Worm (Caenorhabditis elegans): ENCODE measurements around the gene F58H1.7.

The F58H1.7 gene

ce11 chrV:11947414-11947954, 17.1 kb downstream of the F58H1.7 start:
- TF ChIP-seq sea-1 (GFP tag; conservative IDR thresholded peaks at IDR 0.05) (no peak), hmbx-1 (tag; optimal IDR thresholded peaks at IDR 0.05) (no peak), ceh-36 (tag; optimal IDR thresholded peaks at IDR 0.05) (no peak), scrt-1 (GFP tag; IDR thresholded peaks at IDR 0.05) (no peak)

- TF ChIP-seq ceh-13 (GFP tag; optimal IDR thresholded peaks at IDR 0.05) = no peak
- TF ChIP-seq tbx-37 (GFP tag; conservative IDR thresholded peaks at IDR 0.05) = no peak
- no peak for TF ChIP-seq hnd-1 (tag; optimal IDR thresholded peaks at IDR 0.05)
- TF ChIP-seq tbx-11 (GFP tag; IDR thresholded peaks at IDR 0.05) = no peak
- TF ChIP-seq flt-1 (GFP tag; IDR thresholded peaks at IDR 0.05) = no peak
- TF ChIP-seq hmbx-1 (tag; optimal IDR thresholded peaks at IDR 0.05) = no peak
- no peak for TF ChIP-seq tra-4 (tag; optimal IDR thresholded peaks at IDR 0.05)
- TF ChIP-seq F13C5.2 (tag; optimal IDR thresholded peaks at IDR 0.05) = no peak
- TF ChIP-seq B0310.2 (tag; optimal IDR thresholded peaks at IDR 0.05) = no peak
- TF ChIP-seq pes-1 (GFP tag; IDR thresholded peaks at IDR 0.05) = no peak
- no peak for TF ChIP-seq aly-1 (tag; optimal IDR thresholded peaks at IDR 0.05)
- TF ChIP-seq ceh-36 (tag; optimal IDR thresholded peaks at IDR 0.05) = no peak
- no peak for TF ChIP-seq hmg-4 (GFP tag; optimal IDR thresholded peaks at IDR 0.05)
- TF ChIP-seq scrt-1 (GFP tag; IDR thresholded peaks at IDR 0.05) = no peak
- TF ChIP-seq ets-7 (tag; optimal IDR thresholded peaks at IDR 0.05) = no peak
- TF ChIP-seq sea-1 (GFP tag; conservative IDR thresholded peaks at IDR 0.05) = no peak
- TF ChIP-seq ama-1 (optimal IDR thresholded peaks at IDR 0.05) = no peak
These were observed 17.8 kb downstream of the F58H1.7 start for ce11 chrV:11946818-11947217.

- TF ChIP-seq tbx-11 (GFP tag; IDR thresholded peaks at IDR 0.05) (no peak), hmg-4 (GFP tag; optimal IDR thresholded peaks at IDR 0.05) (no peak), ceh-36 (tag; optimal IDR thresholded peaks at IDR 0.05) (no peak), aly-1 (tag; optimal IDR thresholded peaks at IDR 0.05) (no peak), tra-4 (tag; optimal IDR thresholded peaks at IDR 0.05) (no peak), sea-1 (GFP tag; conservative IDR thresholded peaks at IDR 0.05) (no peak), ama-1 (optimal IDR thresholded peaks at IDR 0.05) (no peak), tbx-37 (GFP tag; conservative IDR thresholded peaks at IDR 0.05) (no peak)
These were observed 19.2 kb downstream of the F58H1.7 start for ce11 chrV:11945429-11945828.

DNA sequence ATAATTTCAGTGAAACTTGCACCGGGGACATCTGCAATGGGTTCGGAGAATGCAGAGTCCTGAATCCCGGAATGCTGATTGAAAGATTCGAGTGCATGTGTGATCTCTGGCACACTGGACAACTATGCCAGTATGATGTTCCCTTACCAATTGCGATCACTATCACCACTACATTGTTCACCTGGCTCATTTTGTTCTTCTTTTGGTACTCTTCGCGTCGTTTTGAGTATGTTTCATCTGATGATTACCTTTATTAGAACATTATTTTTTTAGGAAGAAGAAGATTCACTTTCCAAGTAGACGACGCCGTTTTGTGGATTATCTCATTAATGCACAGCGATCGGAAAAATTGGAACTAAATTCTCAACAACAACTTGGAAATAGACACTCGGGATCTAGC, 20.9 kb downstream of the F58H1.7 start:
- no peak for TF ChIP-seq tra-4 (tag; optimal IDR thresholded peaks at IDR 0.05)
- TF ChIP-seq sea-1 (GFP tag; conservative IDR thresholded peaks at IDR 0.05) = no peak
- no peak for TF ChIP-seq hmbx-1 (tag; optimal IDR thresholded peaks at IDR 0.05)
- TF ChIP-seq ceh-36 (tag; optimal IDR thresholded peaks at IDR 0.05) = no peak

DNA sequence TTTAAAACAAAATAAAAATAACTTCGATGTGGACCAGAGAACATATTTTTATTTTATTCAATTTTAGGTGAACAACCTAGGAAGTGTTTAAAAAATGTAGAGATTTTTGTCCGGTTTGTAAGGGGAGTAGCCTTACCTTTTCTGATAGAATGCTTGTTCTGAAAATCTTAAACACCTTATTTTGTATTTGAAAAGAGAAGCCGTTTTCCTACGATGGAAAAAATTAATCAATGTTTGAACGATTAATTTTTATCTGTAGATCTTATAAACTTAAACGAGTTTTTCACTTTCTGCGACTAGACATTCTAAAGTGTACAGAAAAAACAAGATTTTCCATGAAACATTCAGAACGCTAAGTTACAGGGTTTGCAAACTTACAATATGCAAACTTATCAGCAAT, 22.3 kb downstream of the F58H1.7 start, which contains the start of gene F58H1.6:
F58H1.6 (plus strand) TSS at position 301 of the 400 bp plus-strand sequence.
- TF ChIP-seq pes-1 (GFP tag; IDR thresholded peaks at IDR 0.05) (no peak), flt-1 (GFP tag; IDR thresholded peaks at IDR 0.05) (no peak), ama-1 (optimal IDR thresholded peaks at IDR 0.05) (no peak), hmbx-1 (tag; optimal IDR thresholded peaks at IDR 0.05) (no peak), hnd-1 (tag; optimal IDR thresholded peaks at IDR 0.05) (no peak), sea-1 (GFP tag; conservative IDR thresholded peaks at IDR 0.05) (no peak), tra-4 (tag; optimal IDR thresholded peaks at IDR 0.05) (no peak), F13C5.2 (tag; optimal IDR thresholded peaks at IDR 0.05) (no peak), ceh-36 (tag; optimal IDR thresholded peaks at IDR 0.05) (no peak), scrt-1 (GFP tag; IDR thresholded peaks at IDR 0.05) (no peak), aly-1 (tag; optimal IDR thresholded peaks at IDR 0.05) (no peak), ets-7 (tag; optimal IDR thresholded peaks at IDR 0.05) (no peak), tbx-11 (GFP tag; IDR thresholded peaks at IDR 0.05) (no peak), tbx-37 (GFP tag; conservative IDR thresholded peaks at IDR 0.05) (no peak), B0310.2 (tag; optimal IDR thresholded peaks at IDR 0.05) (no peak), ceh-13 (GFP tag; optimal IDR thresholded peaks at IDR 0.05) (no peak), hmg-4 (GFP tag; optimal IDR thresholded peaks at IDR 0.05) (no peak)

DNA sequence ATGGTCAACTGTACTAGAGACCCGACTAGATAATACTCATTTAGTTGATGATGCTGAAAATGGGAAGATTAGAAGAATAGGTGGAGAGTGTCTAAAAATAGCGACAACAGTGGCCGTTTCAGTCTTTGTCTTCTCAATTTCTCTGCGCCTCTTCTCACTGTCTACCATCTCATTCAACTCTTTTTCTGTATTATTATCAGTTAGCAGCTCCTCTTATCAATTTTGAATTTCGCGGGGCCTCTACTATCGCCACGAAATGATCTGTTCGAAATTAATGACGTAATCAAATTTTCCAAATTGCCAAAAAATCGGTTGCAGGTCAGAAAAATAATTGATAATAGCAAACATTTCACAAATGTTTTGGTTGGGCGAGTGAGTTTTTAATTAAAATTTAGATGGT, 23.0 kb downstream of the F58H1.7 start:
- TF ChIP-seq pes-1 (GFP tag; IDR thresholded peaks at IDR 0.05) (no peak), ceh-36 (tag; optimal IDR thresholded peaks at IDR 0.05) (no peak), hmg-4 (GFP tag; optimal IDR thresholded peaks at IDR 0.05) (no peak), ama-1 (optimal IDR thresholded peaks at IDR 0.05) (no peak), hnd-1 (tag; optimal IDR thresholded peaks at IDR 0.05) (no peak), ceh-13 (GFP tag; optimal IDR thresholded peaks at IDR 0.05) (no peak), ets-7 (tag; optimal IDR thresholded peaks at IDR 0.05) (no peak), aly-1 (tag; optimal IDR thresholded peaks at IDR 0.05) (no peak), hmbx-1 (tag; optimal IDR thresholded peaks at IDR 0.05) (no peak), flt-1 (GFP tag; IDR thresholded peaks at IDR 0.05) (no peak), sea-1 (GFP tag; conservative IDR thresholded peaks at IDR 0.05) (no peak), tbx-11 (GFP tag; IDR thresholded peaks at IDR 0.05) (no peak), scrt-1 (GFP tag; IDR thresholded peaks at IDR 0.05) (no peak), F13C5.2 (tag; optimal IDR thresholded peaks at IDR 0.05) (no peak), B0310.2 (tag; optimal IDR thresholded peaks at IDR 0.05) (no peak), tbx-37 (GFP tag; conservative IDR thresholded peaks at IDR 0.05) (no peak), tra-4 (tag; optimal IDR thresholded peaks at IDR 0.05) (no peak)

ce11 chrV:11940329-11940728, 24.3 kb downstream of the F58H1.7 start:
- TF ChIP-seq F13C5.2 (tag; optimal IDR thresholded peaks at IDR 0.05) (no peak), hmg-4 (GFP tag; optimal IDR thresholded peaks at IDR 0.05) (no peak), ceh-36 (tag; optimal IDR thresholded peaks at IDR 0.05) (no peak), aly-1 (tag; optimal IDR thresholded peaks at IDR 0.05) (no peak), tra-4 (tag; optimal IDR thresholded peaks at IDR 0.05) (no peak), ceh-13 (GFP tag; optimal IDR thresholded peaks at IDR 0.05) (no peak), ama-1 (optimal IDR thresholded peaks at IDR 0.05) (no peak), scrt-1 (GFP tag; IDR thresholded peaks at IDR 0.05) (no peak), sea-1 (GFP tag; conservative IDR thresholded peaks at IDR 0.05) (no peak), hnd-1 (tag; optimal IDR thresholded peaks at IDR 0.05) (no peak)

ce11 chrV:11937710-11938109, 26.9 kb downstream of the F58H1.7 start, which contains the start of gene gpla-1:
TSS of gene gpla-1 (minus strand) at chrV:11937810.
- TF ChIP-seq tra-4 (tag; optimal IDR thresholded peaks at IDR 0.05) = no peak
- no peak for TF ChIP-seq tbx-37 (GFP tag; conservative IDR thresholded peaks at IDR 0.05)
- no peak for TF ChIP-seq ama-1 (optimal IDR thresholded peaks at IDR 0.05)
- TF ChIP-seq ceh-13 (GFP tag; optimal IDR thresholded peaks at IDR 0.05) = no peak
- no peak for TF ChIP-seq ceh-36 (tag; optimal IDR thresholded peaks at IDR 0.05)
- TF ChIP-seq flt-1 (GFP tag; IDR thresholded peaks at IDR 0.05) = no peak
- no peak for TF ChIP-seq pes-1 (GFP tag; IDR thresholded peaks at IDR 0.05)
